Worm (Caenorhabditis elegans): ENCODE measurements around the gene col-91.
A peak's percentile ranks its signal among the peaks of the same experiment; 100 is the strongest.

Gene col-91

ce11 chrIII:8227511-8227910 lies 36.0 kb downstream of the col-91 start, which contains the start of gene fbxl-1 (continued):
- TF ChIP-seq ets-5 (GFP tag; IDR thresholded peaks at IDR 0.05), result no peak
- peak; percentile 50 for TF ChIP-seq F16B12.6 (tag; optimal IDR thresholded peaks at IDR 0.05)
- peak; percentile 64 for TF ChIP-seq pax-3 (tag; optimal IDR thresholded peaks at IDR 0.05)
- TF ChIP-seq aha-1 (tag; optimal IDR thresholded peaks at IDR 0.05), result no peak
- TF ChIP-seq swsn-7 (tag; optimal IDR thresholded peaks at IDR 0.05), result peak; percentile 77
- TF ChIP-seq hlh-17 (GFP tag; optimal IDR thresholded peaks at IDR 0.05; ENCODE audit: borderline replicate concordance), result no peak
- peak; percentile 56 for TF ChIP-seq unc-130 (tag; optimal IDR thresholded peaks at IDR 0.05)
- no peak for TF ChIP-seq hpl-2 (GFP tag; optimal IDR thresholded peaks at IDR 0.05)
- peak; percentile 25 to 70 (median 47) for TF ChIP-seq ceh-82 (tag; optimal IDR thresholded peaks at IDR 0.05)
- peak; percentile 6 for TF ChIP-seq snpc-4 (tag; optimal IDR thresholded peaks at IDR 0.05)
- TF ChIP-seq ceh-8 (GFP tag; optimal IDR thresholded peaks at IDR 0.05), result peak; percentile 29
- peak in 1 of 2 experiments; percentile 93 for TF ChIP-seq mdl-1 (tag; optimal IDR thresholded peaks at IDR 0.05)
- no peak for TF ChIP-seq hlh-4 (tag; optimal IDR thresholded peaks at IDR 0.05)
- TF ChIP-seq fkh-8 (tag; optimal IDR thresholded peaks at IDR 0.05), result peak; percentile 96
- peak; percentile 68 to 70 for TF ChIP-seq efl-1 (optimal IDR thresholded peaks at IDR 0.05)
- peak; percentile 48 to 97 for TF ChIP-seq efl-1 (GFP tag; optimal IDR thresholded peaks at IDR 0.05 in 1 of 2)
- TF ChIP-seq nhr-19 (GFP tag; conservative IDR thresholded peaks at IDR 0.05), result peak; percentile 71
- TF ChIP-seq lin-35 (GFP tag; optimal IDR thresholded peaks at IDR 0.05), result peak; percentile 63 to 82
- TF ChIP-seq Y116A8C.19 (tag; optimal IDR thresholded peaks at IDR 0.05; ENCODE audit: borderline replicate concordance), result no peak
- TF ChIP-seq blmp-1 (tag; optimal IDR thresholded peaks at IDR 0.05), result peak; percentile 55
- TF ChIP-seq ama-1 (optimal IDR thresholded peaks at IDR 0.05), result no peak
- peak; percentile 21 for TF ChIP-seq fkh-10 (GFP tag; optimal IDR thresholded peaks at IDR 0.05)
- TF ChIP-seq irx-1 (tag; optimal IDR thresholded peaks at IDR 0.05), result peak; percentile 29
- no peak for TF ChIP-seq vab-15 (tag; optimal IDR thresholded peaks at IDR 0.05)
- no peak for TF ChIP-seq zag-1 (tag; optimal IDR thresholded peaks at IDR 0.05)
- TF ChIP-seq nhr-77 (tag; optimal IDR thresholded peaks at IDR 0.05), result peak; percentile 71
- TF ChIP-seq nhr-76 (tag; optimal IDR thresholded peaks at IDR 0.05), result no peak
- TF ChIP-seq C04F5.9 (tag; optimal IDR thresholded peaks at IDR 0.05), result no peak
- TF ChIP-seq aly-2 (tag; optimal IDR thresholded peaks at IDR 0.05), result no peak
- TF ChIP-seq egl-13 (tag; optimal IDR thresholded peaks at IDR 0.05), result peak; percentile 76
- TF ChIP-seq nhr-12 (tag; optimal IDR thresholded peaks at IDR 0.05), result no peak
- TF ChIP-seq lin-14 (GFP tag; optimal IDR thresholded peaks at IDR 0.05), result peak; percentile 99
- TF ChIP-seq nhr-237 (tag; optimal IDR thresholded peaks at IDR 0.05), result no peak
- TF ChIP-seq mab-9 (GFP tag; IDR thresholded peaks at IDR 0.05), result no peak
- peak; percentile 73 for TF ChIP-seq sox-4 (tag; optimal IDR thresholded peaks at IDR 0.05)
- TF ChIP-seq fkh-4 (tag; optimal IDR thresholded peaks at IDR 0.05; ENCODE audit: borderline replicate concordance), result no peak
- TF ChIP-seq unc-86 (tag; optimal IDR thresholded peaks at IDR 0.05), result peak; percentile 96
- TF ChIP-seq pqm-1 (tag; optimal IDR thresholded peaks at IDR 0.05), result no peak
- peak; percentile 52 to 57 (median 53) for TF ChIP-seq dpl-1 (GFP tag; optimal IDR thresholded peaks at IDR 0.05)
- TF ChIP-seq nhr-85 (tag), result no peak
- TF ChIP-seq nhr-84 (tag; optimal IDR thresholded peaks at IDR 0.05), result no peak
- TF ChIP-seq nhr-47 (tag; optimal IDR thresholded peaks at IDR 0.05), result peak; percentile 85

DNA sequence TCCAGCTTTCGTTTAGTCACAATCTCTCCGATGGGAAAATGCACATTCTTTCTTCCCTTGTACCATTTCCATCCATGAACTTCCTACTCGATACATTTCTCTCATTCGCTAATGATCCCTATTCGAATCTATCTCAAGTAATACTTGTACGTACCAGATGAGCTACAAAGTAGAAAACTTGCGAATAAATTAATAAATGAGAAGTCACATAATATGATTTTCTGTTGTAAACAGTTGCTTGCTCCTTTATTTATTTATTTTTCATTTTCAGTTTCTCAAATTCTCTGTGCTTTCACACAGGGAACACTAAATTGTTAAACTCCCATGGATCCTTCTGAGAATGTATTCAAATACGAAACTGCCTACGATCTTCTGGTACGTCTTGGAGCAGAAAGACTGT lies 37.3 kb downstream of the col-91 start, which contains the start of gene rfs-1:
Gene rfs-1 (plus strand): TSS at position 301 of the 400 bp plus-strand sequence.
- no peak for TF ChIP-seq pag-3 (tag; optimal IDR thresholded peaks at IDR 0.05; ENCODE audit: borderline replicate concordance, insufficient read depth)
- no peak for TF ChIP-seq lir-3 (tag; optimal IDR thresholded peaks at IDR 0.05; ENCODE audit: poor library complexity)
- TF ChIP-seq mdl-1 (tag; optimal IDR thresholded peaks at IDR 0.05), result no peak
- no peak for TF ChIP-seq nhr-28 (tag; optimal IDR thresholded peaks at IDR 0.05)
- TF ChIP-seq swsn-7 (tag; optimal IDR thresholded peaks at IDR 0.05), result no peak
- no peak for TF ChIP-seq C34B4.2 (tag; optimal IDR thresholded peaks at IDR 0.05)
- no peak for TF ChIP-seq elt-3 (tag; optimal IDR thresholded peaks at IDR 0.05)
- TF ChIP-seq hlh-4 (tag; optimal IDR thresholded peaks at IDR 0.05), result no peak
